Fruit fly (Drosophila melanogaster) whole organism, pupa: ENCODE results near the gene CG10226.

Source experiments
- CG10348 ChIP-seq: fragments of 200-800 bp; sonication (Bioruptor generic); IDR thresholded peaks from 2 replicates; pipeline ENCODE4 v1.3.6; 2022; ENCODE audit warnings: missing biosample characterization, missing genetic modification characterization
- CG12605 ChIP-seq: fragments of 200-800 bp; sonication (Bioruptor generic); IDR thresholded peaks from 2 replicates; pipeline ENCODE4 v1.3.6; 2022; ENCODE audit warnings: missing biosample characterization, missing genetic modification characterization
- CG13204 ChIP-seq: fragments of 200-800 bp; sonication (Bioruptor generic); optimal IDR thresholded peaks from 2 replicates; lab custom pipeline; 2018; ENCODE audit warnings: missing biosample characterization, mild to moderate bottlenecking, missing genetic modification characterization, moderate library complexity
- CG14655 ChIP-seq: fragments of 200-800 bp; sonication (Bioruptor generic); optimal IDR thresholded peaks from 3 replicates; lab custom pipeline; 2017; ENCODE audit warnings: mild to moderate bottlenecking, missing biosample characterization, missing genetic modification reagents, missing genetic modification characterization
- CG15710 ChIP-seq: fragments of 200-800 bp; sonication (Bioruptor generic); optimal IDR thresholded peaks from 2 replicates; lab custom pipeline; 2018; ENCODE audit warnings: missing biosample characterization, mild to moderate bottlenecking, missing genetic modification characterization, moderate library complexity
- CG17806 ChIP-seq: fragments of 200-800 bp; sonication (Bioruptor generic); optimal IDR thresholded peaks from 2 replicates; lab custom pipeline; 2018; ENCODE audit warnings: missing biosample characterization, mild to moderate bottlenecking, missing genetic modification characterization, moderate library complexity
- CG32121 ChIP-seq: fragments of 200-800 bp; sonication (Bioruptor generic); IDR thresholded peaks from 2 replicates; pipeline ENCODE4 v1.3.6; 2022; ENCODE audit warnings: missing biosample characterization, missing genetic modification characterization
- CG34367 ChIP-seq: fragments of 200-800 bp; sonication (Bioruptor generic); optimal IDR thresholded peaks from 2 replicates; lab custom pipeline; 2018; ENCODE audit warnings: missing biosample characterization, mild to moderate bottlenecking, missing genetic modification characterization
- CG4496 ChIP-seq: fragments of 200-800 bp; sonication (Bioruptor generic); IDR thresholded peaks from 3 replicates; pipeline ENCODE4 v1.3.6; 2022; ENCODE audit warnings: missing biosample characterization, missing genetic modification characterization
- CG8159 ChIP-seq: fragments of 200-800 bp; sonication (Bioruptor generic); optimal IDR thresholded peaks from 3 replicates; lab custom pipeline; 2018; ENCODE audit warnings: missing biosample characterization, mild to moderate bottlenecking, missing genetic modification characterization, moderate library complexity
- CG8301 ChIP-seq: fragments of 200-800 bp; sonication (Bioruptor generic); optimal IDR thresholded peaks from 2 replicates; lab custom pipeline; 2018; ENCODE audit warnings: missing biosample characterization, mild to moderate bottlenecking, missing genetic modification characterization
- CG9948 ChIP-seq: fragments of 200-800 bp; sonication (Bioruptor generic); optimal IDR thresholded peaks from 2 replicates; lab custom pipeline; 2018; ENCODE audit warnings: missing biosample characterization, mild to moderate bottlenecking, missing genetic modification characterization, moderate library complexity
- D1 ChIP-seq: fragments of 200-800 bp; sonication (Bioruptor generic); optimal IDR thresholded peaks from 2 replicates; lab custom pipeline; 2018; ENCODE audit warnings: missing biosample characterization, mild to moderate bottlenecking, missing genetic modification characterization, moderate library complexity
- EcR ChIP-seq: fragments of 200-800 bp; sonication (Bioruptor generic); optimal IDR thresholded peaks from 3 replicates; lab custom pipeline; 2019; ENCODE audit warnings: missing biosample characterization, missing genetic modification characterization, mild to moderate bottlenecking, moderate library complexity, missing genetic modification reagents
- Ets98B ChIP-seq: fragments of 200-800 bp; sonication (Bioruptor generic); IDR thresholded peaks from 2 replicates; pipeline ENCODE4 v1.3.6; 2022; ENCODE audit warnings: missing biosample characterization, missing genetic modification characterization
- Pif1A ChIP-seq: fragments of 200-800 bp; sonication (Bioruptor generic); optimal IDR thresholded peaks from 3 replicates; lab custom pipeline; 2016; ENCODE audit warnings: missing biosample characterization, missing genetic modification characterization
- Pif1B ChIP-seq: fragments of 200-800 bp; sonication (Bioruptor generic); optimal IDR thresholded peaks from 3 replicates; lab custom pipeline; 2016; ENCODE audit warnings: missing biosample characterization, missing genetic modification characterization
- Snoo ChIP-seq: fragments of 200-800 bp; sonication (Bioruptor generic); optimal IDR thresholded peaks from 3 replicates; lab custom pipeline; 2017; ENCODE audit warnings: missing biosample characterization, mild to moderate bottlenecking, missing genetic modification characterization, inconsistent platforms
- fd96Ca ChIP-seq: fragments of 200-800 bp; sonication (Bioruptor generic); IDR thresholded peaks from 3 replicates; pipeline ENCODE4 v1.3.6; 2022; ENCODE audit warnings: missing biosample characterization, missing genetic modification characterization
- gl ChIP-seq: fragments of 200-800 bp; sonication (Bioruptor generic); optimal IDR thresholded peaks from 2 replicates; lab custom pipeline; 2018; ENCODE audit warnings: missing biosample characterization, mild to moderate bottlenecking, missing genetic modification characterization
- rn ChIP-seq: fragments of 200-800 bp; sonication (Bioruptor generic); IDR thresholded peaks from 2 replicates; pipeline ENCODE4 v1.3.6; 2022; ENCODE audit warnings: missing biosample characterization, missing genetic modification characterization

CG10226 gene

dm6 chr3L:6239968-6240367 is at the start of gene CG10226:
CG10226 (minus strand) TSS chr3L:6240068.
- TF ChIP-seq EcR, result no peak
- TF ChIP-seq fd96Ca, result no peak
- TF ChIP-seq CG8301, result no peak
- no peak for TF ChIP-seq CG9948 (tag; lab: Kevin White, UChicago)
- TF ChIP-seq CG10348 (GFP tag; lab: Robert Waterston, UW), result no peak
- no peak for TF ChIP-seq CG8159 (tag; lab: Kevin White, UChicago)
- TF ChIP-seq Pif1A (GFP tag; lab: Kevin White, UChicago), result no peak
- no peak for TF ChIP-seq Snoo
- no peak for TF ChIP-seq CG4496 (GFP tag; lab: Robert Waterston, UW)
- no peak for TF ChIP-seq Pif1B (GFP tag; lab: Kevin White, UChicago)

DNA sequence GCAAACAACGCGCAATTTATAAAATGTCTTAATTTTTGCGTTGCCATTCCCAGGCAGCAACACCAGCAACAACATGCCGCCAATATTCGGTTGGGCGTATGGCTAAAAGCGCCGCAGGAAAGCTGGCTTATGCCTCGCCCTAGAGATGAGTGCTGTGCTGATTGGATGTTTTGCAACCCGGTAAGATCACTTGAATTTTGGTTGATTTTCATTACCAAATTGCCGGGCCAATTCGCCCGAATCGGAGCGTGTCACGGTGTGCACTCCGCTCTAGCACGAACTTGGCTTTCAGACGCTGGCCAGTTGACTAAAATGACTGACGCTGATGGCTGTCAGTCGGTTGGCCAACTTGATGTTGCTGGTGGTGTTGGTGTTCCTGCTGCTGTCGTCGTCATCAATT is 45.5 kb upstream of the CG10226 start:
- TF ChIP-seq CG8159 (tag; lab: Kevin White, UChicago) (peak; percentile 60), Pif1A (GFP tag; lab: Kevin White, UChicago) (peak; percentile 66), CG32121 (GFP tag; lab: Robert Waterston, UW) (peak; percentile 69; the same call in 1 of the 2 replicates), Snoo (peak; percentile 29), CG4496 (GFP tag; lab: Robert Waterston, UW) (peak; percentile 85), Pif1B (GFP tag; lab: Kevin White, UChicago) (peak; percentile 40), CG14655 (peak; percentile 34), EcR (no peak), rn (peak; percentile 37; the same call in 1 of the 2 replicates), CG12605 (GFP tag; lab: Robert Waterston, UW) (peak; percentile 31; the same call in 1 of the 2 replicates), CG10348 (GFP tag; lab: Robert Waterston, UW) (no peak), Ets98B (GFP tag; lab: Robert Waterston, UW) (peak; percentile 72), CG8301 (no peak), D1 (no peak), CG34367 (tag; lab: Kevin White, UChicago) (peak; percentile 52), CG17806 (peak; percentile 53), gl (tag; lab: Kevin White, UChicago) (peak; percentile 56), CG9948 (tag; lab: Kevin White, UChicago) (peak; percentile 20), CG15710 (peak; percentile 73), CG13204 (peak; percentile 45), fd96Ca (peak; percentile 68)

- TF ChIP-seq gl (tag; lab: Kevin White, UChicago) (no peak), CG8159 (tag; lab: Kevin White, UChicago) (no peak), rn (no peak), Pif1B (GFP tag; lab: Kevin White, UChicago) (no peak), fd96Ca (no peak), CG9948 (tag; lab: Kevin White, UChicago) (no peak), CG15710 (no peak), EcR (no peak), CG8301 (no peak), CG12605 (GFP tag; lab: Robert Waterston, UW) (no peak), CG34367 (tag; lab: Kevin White, UChicago) (no peak), CG14655 (no peak)
Observed at dm6 chr3L:6275487-6275886, 35.6 kb upstream of the CG10226 start, which contains the start of gene CG43168. CG43168 (plus strand) TSS chr3L:6275787.

- peak; percentile 61; the same call in 2 of the 3 replicates for TF ChIP-seq fd96Ca
- no peak for TF ChIP-seq CG14655
- peak; percentile 72 for TF ChIP-seq Ets98B (GFP tag; lab: Robert Waterston, UW)
- TF ChIP-seq CG13204, result no peak
- TF ChIP-seq Pif1B (GFP tag; lab: Kevin White, UChicago), result no peak
- peak; percentile 87 for TF ChIP-seq CG32121 (GFP tag; lab: Robert Waterston, UW)
- TF ChIP-seq CG10348 (GFP tag; lab: Robert Waterston, UW), result no peak
- TF ChIP-seq Pif1A (GFP tag; lab: Kevin White, UChicago), result no peak
- TF ChIP-seq CG17806, result no peak
- TF ChIP-seq Snoo, result no peak
- no peak for TF ChIP-seq CG8301
- no peak for TF ChIP-seq CG9948 (tag; lab: Kevin White, UChicago)
- TF ChIP-seq CG4496 (GFP tag; lab: Robert Waterston, UW), result peak; percentile 79
- TF ChIP-seq gl (tag; lab: Kevin White, UChicago), result no peak
- TF ChIP-seq D1, result no peak
- no peak for TF ChIP-seq EcR
- TF ChIP-seq CG12605 (GFP tag; lab: Robert Waterston, UW), result peak; percentile 86
- TF ChIP-seq CG15710, result no peak
- TF ChIP-seq CG34367 (tag; lab: Kevin White, UChicago), result no peak
- TF ChIP-seq CG8159 (tag; lab: Kevin White, UChicago), result no peak
- peak; percentile 50; the same call in 1 of the 2 replicates for TF ChIP-seq rn
Observed at dm6 chr3L:6274929-6275328, 35.1 kb upstream of the CG10226 start.

DNA sequence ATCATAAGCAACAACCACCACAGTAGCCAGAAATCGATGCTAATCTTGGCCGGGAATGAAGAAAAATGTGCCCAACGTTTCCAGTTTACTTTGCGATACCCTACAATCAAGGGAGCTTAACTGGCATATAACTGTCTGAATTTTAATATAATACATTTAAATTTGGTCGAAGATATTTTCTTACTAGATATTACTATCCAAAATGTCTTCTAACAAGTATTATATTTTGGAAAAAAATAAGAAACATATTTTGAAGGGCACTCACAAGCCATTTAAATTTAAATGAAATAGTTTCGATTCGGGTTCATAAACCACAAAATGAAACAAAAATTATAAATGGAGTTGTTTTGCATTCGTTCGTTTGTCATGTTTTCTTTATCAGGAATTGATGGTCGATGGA is 30.4 kb upstream of the CG10226 start:
- no peak for TF ChIP-seq EcR
- TF ChIP-seq D1, result no peak
- TF ChIP-seq CG12605 (GFP tag; lab: Robert Waterston, UW), result no peak
- no peak for TF ChIP-seq CG34367 (tag; lab: Kevin White, UChicago)
- TF ChIP-seq Pif1B (GFP tag; lab: Kevin White, UChicago), result peak; percentile 32
- TF ChIP-seq rn, result no peak
- no peak for TF ChIP-seq CG13204
- peak; percentile 64 for TF ChIP-seq CG8159 (tag; lab: Kevin White, UChicago)
- peak; percentile 36 for TF ChIP-seq Pif1A (GFP tag; lab: Kevin White, UChicago)
- no peak for TF ChIP-seq CG4496 (GFP tag; lab: Robert Waterston, UW)
- peak; percentile 50 for TF ChIP-seq CG15710
- TF ChIP-seq fd96Ca, result no peak
- TF ChIP-seq gl (tag; lab: Kevin White, UChicago), result no peak
- no peak for TF ChIP-seq CG32121 (GFP tag; lab: Robert Waterston, UW)
- TF ChIP-seq Ets98B (GFP tag; lab: Robert Waterston, UW), result no peak
- TF ChIP-seq CG10348 (GFP tag; lab: Robert Waterston, UW), result no peak
- TF ChIP-seq CG9948 (tag; lab: Kevin White, UChicago), result peak; percentile 42
- no peak for TF ChIP-seq CG8301
- TF ChIP-seq Snoo, result peak; percentile 41
- no peak for TF ChIP-seq CG14655
- TF ChIP-seq CG17806, result peak; percentile 54

DNA sequence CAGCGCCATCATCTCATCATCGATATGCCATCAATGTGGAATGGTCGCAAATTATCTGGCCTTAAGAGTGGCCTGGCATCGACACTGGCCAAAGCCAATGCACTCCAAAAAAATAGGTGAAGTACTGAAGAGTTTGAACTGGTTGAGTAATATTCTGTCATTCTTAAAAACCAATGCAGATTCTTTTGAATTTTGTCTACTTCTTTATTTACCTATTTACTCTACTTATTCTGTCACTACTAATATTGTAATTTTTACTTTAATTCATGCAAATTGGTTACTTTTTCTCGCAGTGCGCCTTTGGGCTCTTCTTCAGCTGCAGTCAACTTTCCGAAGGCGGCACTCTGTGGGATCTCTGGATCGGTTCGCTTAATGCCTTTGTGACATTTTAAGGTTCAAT is 29.1 kb upstream of the CG10226 start:
- peak; percentile 51 for TF ChIP-seq CG8301
- TF ChIP-seq gl (tag; lab: Kevin White, UChicago), result no peak
- peak; percentile 50 for TF ChIP-seq CG8159 (tag; lab: Kevin White, UChicago)
- TF ChIP-seq CG12605 (GFP tag; lab: Robert Waterston, UW), result no peak
- no peak for TF ChIP-seq CG32121 (GFP tag; lab: Robert Waterston, UW)
- TF ChIP-seq Snoo, result peak; percentile 34
- no peak for TF ChIP-seq rn
- TF ChIP-seq CG15710, result peak; percentile 32
- no peak for TF ChIP-seq D1
- TF ChIP-seq CG10348 (GFP tag; lab: Robert Waterston, UW), result no peak
- no peak for TF ChIP-seq CG4496 (GFP tag; lab: Robert Waterston, UW)
- no peak for TF ChIP-seq CG13204
- peak; percentile 53 for TF ChIP-seq CG14655
- no peak for TF ChIP-seq Ets98B (GFP tag; lab: Robert Waterston, UW)
- peak; percentile 4 for TF ChIP-seq CG34367 (tag; lab: Kevin White, UChicago)
- TF ChIP-seq fd96Ca, result no peak
- peak; percentile 46 for TF ChIP-seq CG9948 (tag; lab: Kevin White, UChicago)
- peak; percentile 48 for TF ChIP-seq CG17806
- peak; percentile 61 for TF ChIP-seq Pif1A (GFP tag; lab: Kevin White, UChicago)
- peak; percentile 36 for TF ChIP-seq Pif1B (GFP tag; lab: Kevin White, UChicago)
- TF ChIP-seq EcR, result no peak
